Fruit fly (Drosophila melanogaster): Measurements from ENCODE around the gene PGRP-SD.

DNA sequence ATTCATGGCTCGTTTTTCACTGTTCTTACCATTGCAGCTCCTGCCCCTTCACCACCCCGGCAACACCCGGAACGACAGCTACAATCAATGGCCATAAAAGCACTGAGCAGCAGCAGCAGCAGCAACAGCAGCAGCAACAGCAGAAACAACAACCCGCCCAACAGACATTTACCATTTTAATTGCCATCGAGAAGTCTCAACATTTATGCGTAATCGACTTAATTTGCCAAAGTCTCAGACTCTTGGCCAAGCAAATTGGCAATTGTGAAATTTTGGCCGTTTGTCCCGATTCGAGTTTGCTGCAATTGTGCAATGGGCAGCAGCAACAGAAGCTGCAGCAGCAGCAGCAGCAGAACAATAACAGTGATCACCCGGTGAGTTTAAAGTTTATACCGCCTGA is 26.4 kb upstream of the PGRP-SD start:
- TF ChIP-seq psq (optimal IDR thresholded peaks at IDR 0.05) (no peak), h (optimal IDR thresholded peaks at IDR 0.05) (no peak)
